Worm (Caenorhabditis elegans): ENCODE measurements around the gene fbxa-75.

DNA sequence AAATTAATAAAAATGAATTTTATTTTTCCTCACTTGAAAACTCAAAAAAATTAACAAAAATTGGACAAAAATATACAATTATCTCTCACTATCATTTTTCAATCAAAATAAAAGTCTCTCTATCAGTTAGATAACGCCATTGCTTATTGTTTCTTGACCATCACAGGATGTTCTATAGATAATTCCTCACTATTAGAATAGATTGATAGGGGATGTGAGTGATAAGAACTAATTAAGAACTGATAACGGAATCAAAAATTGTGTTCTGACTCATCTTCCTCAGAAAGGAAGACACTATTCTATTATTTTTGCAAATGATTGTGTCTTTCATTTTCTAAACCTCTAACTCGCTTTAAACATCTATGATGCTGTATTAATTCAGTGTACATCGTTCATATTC, 14.4 kb upstream of the fbxa-75 start:
- TF ChIP-seq snpc-4 (tag; optimal IDR thresholded peaks at IDR 0.05): no peak
- TF ChIP-seq lin-13 (tag; optimal IDR thresholded peaks at IDR 0.05): no peak
- no peak for TF ChIP-seq unc-62 (GFP tag; optimal IDR thresholded peaks at IDR 0.05)
- TF ChIP-seq nhr-76 (tag; optimal IDR thresholded peaks at IDR 0.05): no peak
- TF ChIP-seq ceh-43 (GFP tag; optimal IDR thresholded peaks at IDR 0.05): no peak
- TF ChIP-seq mep-1 (tag; optimal IDR thresholded peaks at IDR 0.05): no peak
- no peak for TF ChIP-seq pha-4 (tag; optimal IDR thresholded peaks at IDR 0.05)
- no peak for TF ChIP-seq ceh-39 (tag; optimal IDR thresholded peaks at IDR 0.05)
- TF ChIP-seq ceh-83 (GFP tag; optimal IDR thresholded peaks at IDR 0.05): no peak
- TF ChIP-seq ztf-11 (tag; optimal IDR thresholded peaks at IDR 0.05): no peak
- no peak for TF ChIP-seq zip-8 (tag; optimal IDR thresholded peaks at IDR 0.05)
- no peak for TF ChIP-seq mab-5 (tag; optimal IDR thresholded peaks at IDR 0.05)
- no peak for TF ChIP-seq sem-2 (GFP tag; optimal IDR thresholded peaks at IDR 0.05)
- no peak for TF ChIP-seq hlh-1 (tag; optimal IDR thresholded peaks at IDR 0.05)

Data from whole organism, mixed stage, embryonic.